Fruit fly (Drosophila melanogaster) whole organism, embryonic: Measurements from ENCODE around the gene CG4570.
A peak's percentile ranks its signal among the peaks of the same experiment; 100 is the strongest.

Experiments
- Adf1 ChIP-seq: fragments of 200-800 bp; sonication (Bioruptor generic); IDR thresholded peaks from 2 replicates; pipeline ENCODE4 v1.3.6; 2022; ENCODE audit warnings: missing biosample characterization, missing genetic modification characterization
- B-H2 ChIP-seq: fragments of 200-800 bp; sonication (Bioruptor generic); optimal IDR thresholded peaks from 2 replicates; lab custom pipeline; 2018; ENCODE audit warnings: missing biosample characterization, mild to moderate bottlenecking, missing genetic modification characterization
- Blimp-1 ChIP-seq: fragments of 200-800 bp; sonication (Bioruptor generic); optimal IDR thresholded peaks from 3 replicates; lab custom pipeline; 2018; ENCODE audit warnings: missing biosample characterization, missing genetic modification characterization, mild to moderate bottlenecking, moderate library complexity, missing genetic modification reagents
- CG10147 ChIP-seq: fragments of 200-800 bp; sonication (Bioruptor generic); optimal IDR thresholded peaks from 2 replicates; lab custom pipeline; 2019; ENCODE audit warnings: missing biosample characterization, mild to moderate bottlenecking, missing genetic modification characterization, moderate library complexity
- CG10366 ChIP-seq: fragments of 200-800 bp; sonication (Bioruptor generic); IDR thresholded peaks from 2 replicates; pipeline ENCODE4 v1.3.6; 2022; ENCODE audit warnings: missing biosample characterization, missing genetic modification characterization
- CG11247 ChIP-seq: fragments of 200-800 bp; sonication (Bioruptor generic); IDR thresholded peaks from 2 replicates; pipeline ENCODE4 v1.3.6; 2022; ENCODE audit warnings: missing biosample characterization, missing genetic modification characterization
- CG11456 ChIP-seq: fragments of 200-800 bp; sonication (Bioruptor generic); IDR thresholded peaks from 3 replicates; pipeline ENCODE4 v1.3.6; 2022; ENCODE audit warnings: missing biosample characterization, missing genetic modification characterization
- CG12236 ChIP-seq: fragments of 200-800 bp; sonication (Bioruptor generic); optimal IDR thresholded peaks from 2 replicates; lab custom pipeline; 2016; ENCODE audit warnings: missing biosample characterization, missing genetic modification characterization
- CG12744 ChIP-seq: fragments of 200-800 bp; sonication (Bioruptor generic); optimal IDR thresholded peaks from 2 replicates; lab custom pipeline; 2016; ENCODE audit warnings: missing biosample characterization, missing genetic modification characterization
- CG15696 ChIP-seq: fragments of 200-800 bp; sonication (Bioruptor generic); optimal IDR thresholded peaks from 2 replicates; lab custom pipeline; 2019; ENCODE audit warnings: missing biosample characterization, mild to moderate bottlenecking, missing genetic modification characterization, moderate library complexity
- CG1603 ChIP-seq: fragments of 200-800 bp; sonication (Bioruptor generic); optimal IDR thresholded peaks from 2 replicates; lab custom pipeline; 2019; ENCODE audit warnings: missing biosample characterization, mild to moderate bottlenecking, missing genetic modification characterization, moderate library complexity
- CG18262 ChIP-seq: fragments of 200-800 bp; optimal IDR thresholded peaks from 3 replicates; lab custom pipeline; 2019; ENCODE audit warnings: missing biosample characterization, mild to moderate bottlenecking, missing genetic modification characterization, moderate library complexity
- CG18476 ChIP-seq: fragments of 200-800 bp; sonication (Bioruptor generic); optimal IDR thresholded peaks from 2 replicates; lab custom pipeline; 2016; ENCODE audit warnings: missing biosample characterization, mild to moderate bottlenecking, missing genetic modification characterization
- CG31224 ChIP-seq: fragments of 200-800 bp; sonication (Bioruptor generic); IDR thresholded peaks from 2 replicates; pipeline ENCODE4 v1.3.6; 2022; ENCODE audit warnings: missing biosample characterization, missing genetic modification characterization
- CG31441 ChIP-seq: fragments of 200-800 bp; sonication (Bioruptor generic); IDR thresholded peaks from 2 replicates; pipeline ENCODE4 v1.3.6; 2022; ENCODE audit warnings: missing biosample characterization, missing genetic modification characterization
- CG3163 ChIP-seq: fragments of 200-800 bp; sonication (Bioruptor generic); optimal IDR thresholded peaks from 3 replicates; lab custom pipeline; 2016; ENCODE audit warnings: missing biosample characterization, missing genetic modification characterization
- CG3847 ChIP-seq: fragments of 200-800 bp; sonication (Bioruptor generic); IDR thresholded peaks from 2 replicates; pipeline ENCODE4 v1.3.6; 2022; ENCODE audit warnings: missing biosample characterization, missing genetic modification characterization
- CG4854 ChIP-seq: fragments of 200-800 bp; sonication (Bioruptor generic); optimal IDR thresholded peaks from 2 replicates; lab custom pipeline; 2016; ENCODE audit warnings: missing biosample characterization, missing genetic modification characterization, inconsistent platforms
- CG7556 ChIP-seq: fragments of 200-800 bp; sonication (Bioruptor generic); optimal IDR thresholded peaks from 2 replicates; lab custom pipeline; 2017; ENCODE audit warnings: missing biosample characterization, mild to moderate bottlenecking, missing genetic modification characterization
- CG7745 ChIP-seq: fragments of 200-800 bp; sonication (Bioruptor generic); optimal IDR thresholded peaks from 2 replicates; lab custom pipeline; 2018; ENCODE audit warnings: missing biosample characterization, mild to moderate bottlenecking, missing genetic modification characterization, moderate library complexity
- CG7928 ChIP-seq: fragments of 200-800 bp; sonication (Bioruptor generic); optimal IDR thresholded peaks from 2 replicates; lab custom pipeline; 2017; ENCODE audit warnings: missing biosample characterization, mild to moderate bottlenecking, missing genetic modification characterization
- CG8388 ChIP-seq: fragments of 200-800 bp; sonication (Bioruptor generic); optimal IDR thresholded peaks from 2 replicates; lab custom pipeline; 2019; ENCODE audit warnings: missing biosample characterization, mild to moderate bottlenecking, missing genetic modification characterization, moderate library complexity
- CG8478 ChIP-seq: fragments of >200 bp; optimal IDR thresholded peaks from 2 replicates; lab custom pipeline; 2018
- HLHmδ ChIP-seq: fragments of 200-800 bp; sonication (Bioruptor generic); optimal IDR thresholded peaks from 2 replicates; lab custom pipeline; 2018; ENCODE audit warnings: missing biosample characterization, mild to moderate bottlenecking, missing genetic modification characterization, moderate library complexity
- Hr51 ChIP-seq, 2 experiments: fragments of 200-800 bp; sonication (Bioruptor generic); optimal IDR thresholded peaks; 2 replicates in 1 of 2; 3 replicates in 1 of 2; lab custom pipeline; 2016 to 2018; ENCODE audit warnings: missing biosample characterization in 2 of 2, missing genetic modification characterization in 2 of 2, mild to moderate bottlenecking in 1 of 2, moderate library complexity in 1 of 2
- Kr ChIP-seq: fragments of 200-800 bp; sonication (Bioruptor generic); optimal IDR thresholded peaks from 2 replicates; lab custom pipeline; 2017; ENCODE audit warnings: missing biosample characterization, mild to moderate bottlenecking, missing genetic modification characterization
- Sox100B ChIP-seq: fragments of 200-800 bp; sonication (Bioruptor generic); optimal IDR thresholded peaks from 3 replicates; lab custom pipeline; 2018; ENCODE audit warnings: missing biosample characterization, mild to moderate bottlenecking, missing genetic modification characterization
- Taf1 ChIP-seq: fragments of 200-800 bp; sonication (Bioruptor generic); IDR thresholded peaks from 2 replicates; pipeline ENCODE4 v1.3.6; 2022; ENCODE audit warnings: missing biosample characterization, missing genetic modification characterization
- br ChIP-seq: fragments of >200 bp; optimal IDR thresholded peaks from 2 replicates; lab custom pipeline; 2017
- ems ChIP-seq: fragments of 200-800 bp; sonication (Bioruptor generic); optimal IDR thresholded peaks from 3 replicates; lab custom pipeline; 2016; ENCODE audit warnings: missing biosample characterization, missing genetic modification characterization
- eve ChIP-seq, 2 experiments: fragments of >200 bp; optimal IDR thresholded peaks; 2 replicates each; lab custom pipeline; 2017; ENCODE audit warnings: missing biosample characterization in 2 of 2, missing genetic modification characterization in 2 of 2
- fd3F ChIP-seq: fragments of 200-800 bp; sonication (Bioruptor generic); optimal IDR thresholded peaks from 2 replicates; lab custom pipeline; 2018; ENCODE audit warnings: missing biosample characterization, mild to moderate bottlenecking, missing genetic modification characterization, moderate library complexity
- gsb ChIP-seq: fragments of 200-800 bp; sonication (Bioruptor generic); IDR thresholded peaks from 2 replicates; pipeline ENCODE4 v1.3.6; 2022; ENCODE audit warnings: missing biosample characterization, missing genetic modification characterization
- insv ChIP-seq, 2 experiments: fragments of 200-800 bp; sonication (Bioruptor generic); optimal IDR thresholded peaks; 3 replicates each; lab custom pipeline; 2016 to 2018; ENCODE audit warnings: missing biosample characterization in 2 of 2, missing genetic modification characterization in 2 of 2
- kah ChIP-seq: fragments of 200-800 bp; sonication (Bioruptor generic); optimal IDR thresholded peaks from 2 replicates; lab custom pipeline; 2018; ENCODE audit warnings: missing biosample characterization, mild to moderate bottlenecking, missing genetic modification characterization
- luna ChIP-seq: fragments of 200-800 bp; sonication (Bioruptor generic); optimal IDR thresholded peaks from 2 replicates; lab custom pipeline; 2016; ENCODE audit warnings: missing biosample characterization, missing genetic modification characterization
- nmo ChIP-seq: fragments of 200-800 bp; sonication (Bioruptor generic); optimal IDR thresholded peaks from 2 replicates; lab custom pipeline; 2018; ENCODE audit warnings: missing biosample characterization, mild to moderate bottlenecking, missing genetic modification characterization, moderate library complexity
- pan ChIP-seq, 4 experiments: fragments of >200 bp in 3 of 4; fragments of 200-800 bp in 1 of 4; sonication (Bioruptor generic) in 1 of 4; optimal IDR thresholded peaks in 3 of 4; IDR thresholded peaks in 1 of 4; 2 replicates each; pipeline versions ENCODE4 v1.3.6 to Lab custom; 2017 to 2022; ENCODE audit warnings: missing biosample characterization in 2 of 4, missing genetic modification characterization in 2 of 4, mixed read lengths in 1 of 4
- pb ChIP-seq: fragments of 200-800 bp; sonication (Bioruptor generic); optimal IDR thresholded peaks from 3 replicates; lab custom pipeline; 2016; ENCODE audit warnings: missing biosample characterization, missing genetic modification characterization
- peb ChIP-seq: fragments of 200-800 bp; sonication (Bioruptor generic); IDR thresholded peaks from 2 replicates; pipeline ENCODE4 v1.3.6; 2022; ENCODE audit warnings: missing biosample characterization, missing genetic modification characterization
- phol ChIP-seq: fragments of 200-800 bp; sonication (Bioruptor generic); optimal IDR thresholded peaks from 3 replicates; lab custom pipeline; 2018; ENCODE audit warnings: missing biosample characterization, mild to moderate bottlenecking, missing genetic modification characterization, moderate library complexity
- repo ChIP-seq: fragments of 200-800 bp; sonication (Bioruptor generic); optimal IDR thresholded peaks from 2 replicates; lab custom pipeline; 2016; ENCODE audit warnings: missing biosample characterization, missing genetic modification characterization
- sens ChIP-seq: fragments of 200-800 bp; sonication (Bioruptor generic); peaks from one replicate; lab custom pipeline; 2016; ENCODE audit warnings: missing biosample characterization, missing genetic modification characterization
- slp2 ChIP-seq: fragments of 200-800 bp; sonication (Bioruptor generic); optimal IDR thresholded peaks from 2 replicates; lab custom pipeline; 2016; ENCODE audit warnings: missing biosample characterization, missing genetic modification characterization
- sug ChIP-seq: fragments of 200-800 bp; optimal IDR thresholded peaks from 2 replicates; lab custom pipeline; 2019; ENCODE audit warnings: missing biosample characterization, mild to moderate bottlenecking, missing genetic modification characterization, moderate library complexity
- tin ChIP-seq: fragments of 200-800 bp; sonication (Bioruptor generic); optimal IDR thresholded peaks from 3 replicates; lab custom pipeline; 2016; ENCODE audit warnings: missing biosample characterization, missing genetic modification characterization
- trh ChIP-seq: fragments of 200-800 bp; sonication (Bioruptor generic); optimal IDR thresholded peaks from 2 replicates; lab custom pipeline; 2016; ENCODE audit warnings: missing biosample characterization, missing genetic modification characterization
- unc-4 ChIP-seq: fragments of 200-800 bp; sonication (Bioruptor generic); IDR thresholded peaks from 2 replicates; pipeline ENCODE4 v1.3.6; 2022; ENCODE audit warnings: missing biosample characterization, missing genetic modification characterization; ENCODE audit not compliant: partially characterized antibody
- unpg ChIP-seq: fragments of 200-800 bp; sonication (Bioruptor generic); optimal IDR thresholded peaks from 3 replicates; lab custom pipeline; 2018; ENCODE audit warnings: missing biosample characterization, mild to moderate bottlenecking, missing genetic modification characterization, moderate library complexity
- wdn ChIP-seq: fragments of 200-800 bp; sonication (Bioruptor generic); IDR thresholded peaks from 2 replicates; pipeline ENCODE4 v1.3.6; 2022; ENCODE audit warnings: missing biosample characterization, missing genetic modification characterization

CG4570 gene

DNA sequence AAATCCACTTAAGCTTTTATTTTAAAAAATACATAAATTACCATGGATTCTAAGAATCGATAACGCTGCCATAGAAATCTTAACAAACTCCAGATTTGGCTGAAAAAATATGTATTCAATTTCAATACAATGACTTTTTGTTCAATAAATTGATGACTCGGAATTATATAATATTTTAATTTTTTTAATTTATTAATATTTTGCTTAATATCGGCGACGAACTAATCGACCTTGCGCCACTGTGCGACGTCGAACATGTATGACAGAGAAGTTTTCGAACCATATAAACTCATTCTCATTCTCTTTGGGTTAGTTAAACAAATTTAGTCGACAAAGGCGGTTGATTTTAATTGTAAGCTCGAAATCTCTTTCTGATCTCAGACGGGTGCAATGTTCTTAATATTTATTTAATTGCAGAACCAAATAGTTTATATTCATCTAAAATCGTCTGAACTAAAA is 7.1 kb upstream of the CG4570 start, which contains the start of gene CG42394 (continued):
- TF ChIP-seq wdn (peak; percentile 85), CG1603 (tag; lab: Kevin White, UChicago) (no peak), CG4854 (no peak), B-H2 (GFP tag; lab: Kevin White, UChicago) (no peak), CG3847 (peak; percentile 87), luna (GFP tag; lab: Kevin White, UChicago) (no peak), CG18476 (GFP tag; lab: Kevin White, UChicago) (peak; percentile 91), ems (GFP tag; lab: Kevin White, UChicago) (peak; percentile 89), Hr51 (GFP tag; optimal IDR thresholded peaks at IDR 0.05; lab: Kevin White, UChicago) (peak; percentile 77 to 96), CG12744 (GFP tag; lab: Kevin White, UChicago) (peak; percentile 43), CG3163 (peak; percentile 50), CG7556 (GFP tag; lab: Kevin White, UChicago) (peak; percentile 97), gsb (peak; percentile 87), unc-4 (GFP tag; lab: Robert Waterston, UW) (0 out of 2 replicates have a peak, but pooled peaks have one; percentile 18), CG7745 (tag; lab: Kevin White, UChicago) (peak; percentile 10), br (no peak), tin (GFP tag; lab: Kevin White, UChicago) (peak; percentile 95), CG12236 (peak; percentile 49), sug (tag; lab: Kevin White, UChicago) (no peak), eve (GFP tag; optimal IDR thresholded peaks at IDR 0.05; lab: Kevin White, UChicago) (peak in 1 of 2 experiments; percentile 67), Blimp-1 (GFP tag; lab: Kevin White, UChicago) (peak; percentile 96), CG31441 (peak; percentile 99), nmo (GFP tag; lab: Kevin White, UChicago) (peak; percentile 98), phol (tag; lab: Kevin White, UChicago) (peak; percentile 98), CG8478 (lab: Kevin White, UChicago) (no peak), unpg (GFP tag; lab: Kevin White, UChicago) (peak; percentile 95), CG10147 (GFP tag; lab: Kevin White, UChicago) (peak; percentile 97), CG11456 (peak; percentile 94), insv (GFP tag; optimal IDR thresholded peaks at IDR 0.05; lab: Kevin White, UChicago) (peak in 1 of 2 experiments; percentile 31), CG10366 (peak; percentile 90), HLHmδ (GFP tag; lab: Kevin White, UChicago) (no peak), Kr (GFP tag; lab: Kevin White, UChicago) (peak; percentile 43), repo (GFP tag; lab: Kevin White, UChicago) (peak; percentile 39), Sox100B (GFP tag; lab: Kevin White, UChicago) (peak; percentile 97), slp2 (GFP tag; lab: Kevin White, UChicago) (peak; percentile 44), kah (GFP tag; lab: Kevin White, UChicago) (peak; percentile 89), peb (GFP tag; lab: Robert Waterston, UW) (peak; percentile 78), CG18262 (tag; lab: Kevin White, UChicago) (peak; percentile 99), CG31224 (GFP tag; lab: Robert Waterston, UW) (peak; percentile 88), Taf1 (peak; percentile 84), Adf1 (GFP tag; lab: Robert Waterston, UW) (peak; percentile 82), pb (no peak), trh (GFP tag; lab: Kevin White, UChicago) (peak; percentile 90), fd3F (peak; percentile 90), CG8388 (GFP tag; lab: Kevin White, UChicago) (peak; percentile 91), sens (GFP tag; lab: Kevin White, UChicago) (peak; percentile 97), CG15696 (tag; lab: Kevin White, UChicago) (peak; percentile 94), CG7928 (GFP tag; lab: Kevin White, UChicago) (peak; percentile 73), CG11247 (GFP tag; lab: Robert Waterston, UW) (peak; percentile 90), pan (optimal IDR thresholded peaks at IDR 0.05; lab: Kevin White, UChicago) (no peak), pan (GFP tag; optimal IDR thresholded peaks at IDR 0.05 in 1 of 2, IDR thresholded peaks at IDR 0.05 in 1 of 2) (peak in 1 of 2 experiments; percentile 93)
